Worm (Caenorhabditis elegans): ENCODE results near the gene F11D5.7.

The F11D5.7 gene

ce11 chrX:3306594-3307296 is 2.6 kb downstream of the F11D5.7 start:
- peak; percentile 99 for TF ChIP-seq pax-1 (tag; optimal IDR thresholded peaks at IDR 0.05)
- TF ChIP-seq elt-2 (tag; optimal IDR thresholded peaks at IDR 0.05), result no peak

- no peak for TF ChIP-seq ceh-34 (tag; optimal IDR thresholded peaks at IDR 0.05)
- no peak for TF ChIP-seq lin-11 (tag; optimal IDR thresholded peaks at IDR 0.05)
- TF ChIP-seq gmeb-2 (tag; optimal IDR thresholded peaks at IDR 0.05), result no peak
- TF ChIP-seq ttx-3 (tag; optimal IDR thresholded peaks at IDR 0.05), result no peak
- TF ChIP-seq dve-1 (tag; optimal IDR thresholded peaks at IDR 0.05), result no peak
- TF ChIP-seq odd-2 (tag; optimal IDR thresholded peaks at IDR 0.05), result no peak
- no peak for TF ChIP-seq pha-4 (tag; optimal IDR thresholded peaks at IDR 0.05)
- no peak for TF ChIP-seq ceh-18 (tag; optimal IDR thresholded peaks at IDR 0.05)
- no peak for TF ChIP-seq nhr-232 (tag; optimal IDR thresholded peaks at IDR 0.05)
- no peak for TF ChIP-seq ceh-2 (tag; optimal IDR thresholded peaks at IDR 0.05)
- TF ChIP-seq unc-55 (GFP tag; optimal IDR thresholded peaks at IDR 0.05), result no peak
- TF ChIP-seq hlh-6 (tag; optimal IDR thresholded peaks at IDR 0.05), result no peak
- TF ChIP-seq hlh-15 (tag; optimal IDR thresholded peaks at IDR 0.05), result no peak
- TF ChIP-seq nfya-1 (tag; optimal IDR thresholded peaks at IDR 0.05), result no peak
- TF ChIP-seq unc-3 (GFP tag; conservative IDR thresholded peaks at IDR 0.05), result no peak
- TF ChIP-seq unc-3 (tag; optimal IDR thresholded peaks at IDR 0.05), result no peak
These were observed 6.5 kb downstream of the F11D5.7 start for ce11 chrX:3310702-3311101.

ce11 chrX:3313939-3314338 is 9.8 kb downstream of the F11D5.7 start:
- no peak for TF ChIP-seq lim-6 (tag; optimal IDR thresholded peaks at IDR 0.05)
- TF ChIP-seq che-1 (tag; optimal IDR thresholded peaks at IDR 0.05), result no peak
- TF ChIP-seq npax-4 (tag; optimal IDR thresholded peaks at IDR 0.05), result no peak
- TF ChIP-seq fkh-6 (tag; optimal IDR thresholded peaks at IDR 0.05), result no peak
- no peak for TF ChIP-seq ceh-30 (tag; optimal IDR thresholded peaks at IDR 0.05)
- no peak for TF ChIP-seq ceh-18 (tag; optimal IDR thresholded peaks at IDR 0.05)
- no peak for TF ChIP-seq ref-2 (tag; optimal IDR thresholded peaks at IDR 0.05)

DNA sequence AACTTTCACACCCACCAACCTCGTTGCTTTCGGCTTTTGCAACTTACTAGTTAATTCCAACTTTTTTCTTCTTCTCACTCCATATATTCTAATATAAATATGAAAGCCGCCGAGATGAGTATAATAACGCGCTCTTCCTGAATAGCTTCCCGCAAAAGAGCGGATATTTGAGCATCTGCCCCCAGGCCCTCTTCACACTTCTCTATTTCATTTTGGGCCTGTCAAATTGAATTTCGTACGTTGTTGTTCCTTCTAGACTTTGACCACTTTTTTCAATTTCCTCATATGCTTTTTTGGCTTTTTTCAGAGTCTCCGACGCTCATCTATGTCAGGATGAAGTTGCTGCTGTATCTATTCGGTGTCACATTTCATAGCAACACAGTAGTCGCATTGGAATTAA is 10.8 kb downstream of the F11D5.7 start, which contains the start of gene ddr-2:
TSS of gene ddr-2 (plus strand) at position 301 of the 400 bp plus-strand sequence.
- peak; percentile 27 for TF ChIP-seq ceh-34 (tag; optimal IDR thresholded peaks at IDR 0.05)
- TF ChIP-seq unc-42 (tag; optimal IDR thresholded peaks at IDR 0.05), result peak; percentile 43
- TF ChIP-seq dve-1 (tag; optimal IDR thresholded peaks at IDR 0.05), result no peak

DNA sequence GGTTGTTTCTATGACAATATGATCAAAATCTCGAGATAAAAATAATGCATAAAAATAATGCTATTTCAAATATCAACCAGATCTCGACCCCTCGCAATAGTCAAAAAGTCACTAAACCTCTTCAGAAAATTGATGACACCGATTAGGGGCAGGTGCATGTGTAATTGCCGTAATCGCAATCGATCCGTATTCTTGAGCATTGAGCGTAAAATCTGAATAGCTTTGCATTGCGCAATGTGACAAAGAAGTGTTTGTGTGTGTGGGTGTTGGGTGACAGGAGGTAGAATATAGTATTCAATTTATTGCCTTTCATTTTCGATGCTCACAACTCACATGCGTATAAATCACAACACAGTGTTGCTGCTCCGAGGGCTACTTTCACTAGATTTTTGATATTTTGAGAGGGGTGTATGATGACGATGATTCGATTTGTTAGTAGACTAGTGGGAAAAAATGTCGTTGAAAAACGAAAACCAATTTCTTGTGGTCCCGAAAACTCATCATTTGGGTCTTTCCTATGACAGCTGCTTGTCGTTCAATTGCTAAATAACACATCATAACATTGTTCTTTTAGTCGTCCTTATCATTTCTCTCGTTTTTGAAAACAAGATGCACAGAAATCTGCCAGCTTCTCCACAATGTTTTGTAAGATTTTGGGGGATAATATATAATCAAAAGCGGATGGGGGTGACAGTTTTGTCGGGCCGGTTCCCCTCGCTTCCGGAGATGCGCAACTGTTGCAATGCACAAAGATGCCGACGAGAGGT is 11.9 kb downstream of the F11D5.7 start:
- TF ChIP-seq eyg-1 (tag; optimal IDR thresholded peaks at IDR 0.05) (no peak), ztf-16 (tag; optimal IDR thresholded peaks at IDR 0.05) (no peak), dve-1 (tag; optimal IDR thresholded peaks at IDR 0.05) (no peak), hlh-15 (tag; optimal IDR thresholded peaks at IDR 0.05) (no peak), hlh-30 (tag; optimal IDR thresholded peaks at IDR 0.05; ENCODE audit: insufficient read depth) (no peak), C08G9.2 (tag; optimal IDR thresholded peaks at IDR 0.05) (no peak), lim-6 (tag; optimal IDR thresholded peaks at IDR 0.05) (no peak)

DNA sequence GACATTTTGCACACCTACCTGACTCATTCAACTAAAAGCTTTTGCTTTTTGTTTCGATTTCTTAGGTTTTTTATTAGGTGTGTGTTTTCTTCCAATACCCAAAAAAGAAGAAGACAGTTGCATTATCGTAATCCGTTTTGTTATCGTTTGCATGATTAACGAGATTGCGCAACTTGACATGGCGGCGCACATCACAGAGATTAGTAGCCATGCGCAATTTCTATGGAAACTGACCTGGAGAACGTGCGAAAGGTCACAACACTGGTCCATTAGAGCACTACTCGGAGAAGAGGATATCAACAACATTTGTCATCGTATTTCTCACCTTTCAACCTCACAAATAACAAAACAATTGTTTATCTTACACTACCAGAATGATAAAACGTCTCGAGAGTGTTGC is 12.7 kb downstream of the F11D5.7 start:
- TF ChIP-seq sox-2 (GFP tag; IDR thresholded peaks at IDR 0.05) (no peak), unc-42 (tag; optimal IDR thresholded peaks at IDR 0.05) (no peak), elt-2 (tag; optimal IDR thresholded peaks at IDR 0.05) (peak; percentile 80)
